Fruit fly (Drosophila melanogaster) whole organism, adult: Measurements from ENCODE around the gene CG43376.

Experiments used
- CG11617 ChIP-seq: fragments of 200-800 bp; sonication (Bioruptor generic); optimal IDR thresholded peaks from 2 replicates; lab custom pipeline; 2017; ENCODE audit warnings: mild to moderate bottlenecking, missing biosample characterization, missing genetic modification reagents, missing genetic modification characterization
- CG12768 ChIP-seq: fragments of 200-800 bp; sonication (Bioruptor generic); optimal IDR thresholded peaks from 2 replicates; lab custom pipeline; 2017; ENCODE audit warnings: missing biosample characterization, missing genetic modification characterization, mild to moderate bottlenecking, moderate library complexity, missing genetic modification reagents
- CG14711 ChIP-seq: fragments of 200-800 bp; sonication (Bioruptor generic); optimal IDR thresholded peaks from 2 replicates; lab custom pipeline; 2018; ENCODE audit warnings: missing biosample characterization, mild to moderate bottlenecking, missing genetic modification characterization, moderate library complexity
- CG1620 ChIP-seq: fragments of 200-800 bp; sonication (Bioruptor generic); optimal IDR thresholded peaks from 2 replicates; lab custom pipeline; 2016; ENCODE audit warnings: missing biosample characterization, missing genetic modification characterization
- CG33017 ChIP-seq: fragments of 200-800 bp; sonication (Bioruptor generic); optimal IDR thresholded peaks from 2 replicates; lab custom pipeline; 2018; ENCODE audit warnings: missing biosample characterization, mild to moderate bottlenecking, missing genetic modification characterization, moderate library complexity
- CG5204 ChIP-seq: fragments of 200-800 bp; sonication (Bioruptor generic); optimal IDR thresholded peaks from 2 replicates; lab custom pipeline; 2016; ENCODE audit warnings: missing biosample characterization, missing genetic modification characterization
- CG7045 ChIP-seq: fragments of 200-800 bp; sonication (Bioruptor generic); optimal IDR thresholded peaks from 2 replicates; lab custom pipeline; 2017; ENCODE audit warnings: missing biosample characterization, mild to moderate bottlenecking, missing genetic modification characterization
- CG7101 ChIP-seq: fragments of 200-800 bp; sonication (Bioruptor generic); optimal IDR thresholded peaks from 2 replicates; lab custom pipeline; 2018; ENCODE audit warnings: missing biosample characterization, mild to moderate bottlenecking, missing genetic modification characterization, moderate library complexity
- Clk ChIP-seq: fragments of 200-800 bp; sonication (Bioruptor generic); optimal IDR thresholded peaks from 2 replicates; lab custom pipeline; 2017; ENCODE audit warnings: missing biosample characterization, missing genetic modification characterization
- Crg-1 ChIP-seq: fragments of 200-800 bp; sonication (Bioruptor generic); optimal IDR thresholded peaks from 2 replicates; lab custom pipeline; 2016; ENCODE audit warnings: missing biosample characterization, missing genetic modification characterization
- Hr96 ChIP-seq: fragments of 200-800 bp; sonication (Bioruptor generic); optimal IDR thresholded peaks from 2 replicates; lab custom pipeline; 2016; ENCODE audit warnings: missing biosample characterization, missing genetic modification characterization
- Mnt ChIP-seq: fragments of 200-800 bp; sonication (Bioruptor generic); optimal IDR thresholded peaks from 2 replicates; lab custom pipeline; 2016; ENCODE audit warnings: missing biosample characterization, mild to moderate bottlenecking, missing genetic modification characterization
- bab1 ChIP-seq: fragments of 200-800 bp; sonication (Bioruptor generic); optimal IDR thresholded peaks from 3 replicates; lab custom pipeline; 2019; ENCODE audit warnings: missing biosample characterization, mild to moderate bottlenecking, missing genetic modification characterization, moderate library complexity
- cic ChIP-seq: fragments of 200-800 bp; sonication (Bioruptor generic); optimal IDR thresholded peaks from 2 replicates; lab custom pipeline; 2017; ENCODE audit warnings: missing biosample characterization, mild to moderate bottlenecking, missing genetic modification characterization, moderate library complexity
- cnc ChIP-seq, 2 experiments: fragments of >200 bp; optimal IDR thresholded peaks; 2 replicates each; lab custom pipeline; 2017
- kay ChIP-seq: fragments of 200-800 bp; sonication (Bioruptor generic); peaks from one replicate; lab custom pipeline; 2016; ENCODE audit warnings: missing biosample characterization, missing genetic modification characterization, borderline replicate concordance
- ovo ChIP-seq: fragments of 200-800 bp; sonication (Bioruptor generic); optimal IDR thresholded peaks from 2 replicates; lab custom pipeline; 2016; ENCODE audit warnings: missing biosample characterization, missing genetic modification characterization
- pad ChIP-seq: fragments of 200-800 bp; sonication (Bioruptor generic); optimal IDR thresholded peaks from 3 replicates; lab custom pipeline; 2017; ENCODE audit warnings: missing biosample characterization, missing genetic modification characterization, mild to moderate bottlenecking, moderate library complexity, missing genetic modification reagents
- tj ChIP-seq: fragments of 200-800 bp; sonication (Bioruptor generic); optimal IDR thresholded peaks from 3 replicates; lab custom pipeline; 2017; ENCODE audit warnings: missing biosample characterization, mild to moderate bottlenecking, missing genetic modification characterization, moderate library complexity
- toe ChIP-seq: fragments of 200-800 bp; sonication (Bioruptor generic); optimal IDR thresholded peaks from 2 replicates; lab custom pipeline; 2016; ENCODE audit warnings: missing biosample characterization, missing genetic modification characterization

Gene CG43376

dm6 chr2L:13773697-13774096 lies at the start of gene CG43376:
Gene CG43376, plus strand, starts transcription at chr2L:13773997.
- TF ChIP-seq pad: no peak
- TF ChIP-seq ovo (GFP tag; lab: Kevin White, UChicago): no peak
- TF ChIP-seq CG7101 (tag; lab: Kevin White, UChicago): no peak
- no peak for TF ChIP-seq CG11617
- no peak for TF ChIP-seq CG14711 (tag; lab: Kevin White, UChicago)
- no peak for TF ChIP-seq cic (GFP tag; lab: Kevin White, UChicago)
- TF ChIP-seq bab1 (GFP tag; lab: Kevin White, UChicago): no peak
- TF ChIP-seq cnc (optimal IDR thresholded peaks at IDR 0.05; lab: Kevin White, UChicago): no peak
- TF ChIP-seq CG12768 (GFP tag; lab: Kevin White, UChicago): no peak
- no peak for TF ChIP-seq Mnt
- TF ChIP-seq CG5204 (GFP tag; lab: Kevin White, UChicago): no peak
- TF ChIP-seq CG33017 (tag; lab: Kevin White, UChicago): no peak
- no peak for TF ChIP-seq Crg-1 (GFP tag; lab: Kevin White, UChicago)
- no peak for TF ChIP-seq tj
- no peak for TF ChIP-seq kay (GFP tag; lab: Kevin White, UChicago)
- TF ChIP-seq toe (GFP tag; lab: Kevin White, UChicago): no peak
- no peak for TF ChIP-seq CG7045 (GFP tag; lab: Kevin White, UChicago)
- TF ChIP-seq Hr96 (GFP tag; lab: Kevin White, UChicago): no peak
- no peak for TF ChIP-seq Clk (GFP tag; lab: Kevin White, UChicago)

DNA sequence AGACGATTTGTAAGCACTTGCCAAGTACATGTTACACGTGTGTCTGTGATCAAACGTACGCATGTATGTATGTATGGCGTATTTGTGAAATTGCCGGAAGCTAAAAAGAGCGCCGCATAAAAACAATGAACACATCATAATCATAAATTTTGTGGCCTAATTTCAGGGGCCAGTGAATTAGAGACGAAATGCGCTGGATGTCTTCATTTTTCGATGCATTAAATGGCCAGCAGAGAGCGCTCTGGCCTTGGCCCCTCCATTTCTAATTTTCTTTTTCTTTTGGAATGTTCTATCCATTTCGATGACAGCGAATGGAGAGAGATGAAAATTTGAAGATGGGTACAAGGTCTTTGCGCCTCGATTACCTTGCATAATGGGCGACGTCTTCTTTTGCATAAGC lies 41.5 kb upstream of the CG43376 start:
- TF ChIP-seq cnc (optimal IDR thresholded peaks at IDR 0.05; lab: Kevin White, UChicago) (no peak), CG5204 (GFP tag; lab: Kevin White, UChicago) (no peak), kay (GFP tag; lab: Kevin White, UChicago) (no peak), CG7045 (GFP tag; lab: Kevin White, UChicago) (no peak), CG14711 (tag; lab: Kevin White, UChicago) (no peak), CG1620 (GFP tag; lab: Kevin White, UChicago) (no peak), toe (GFP tag; lab: Kevin White, UChicago) (no peak), CG33017 (tag; lab: Kevin White, UChicago) (no peak), bab1 (GFP tag; lab: Kevin White, UChicago) (no peak), pad (no peak), CG11617 (no peak), Mnt (no peak), Clk (GFP tag; lab: Kevin White, UChicago) (no peak), CG7101 (tag; lab: Kevin White, UChicago) (no peak), Crg-1 (GFP tag; lab: Kevin White, UChicago) (no peak)

- TF ChIP-seq tj (no peak), Clk (GFP tag; lab: Kevin White, UChicago) (no peak), CG1620 (GFP tag; lab: Kevin White, UChicago) (no peak), CG7101 (tag; lab: Kevin White, UChicago) (no peak), Crg-1 (GFP tag; lab: Kevin White, UChicago) (no peak), pad (no peak), CG14711 (tag; lab: Kevin White, UChicago) (no peak), kay (GFP tag; lab: Kevin White, UChicago) (no peak), Mnt (no peak), bab1 (GFP tag; lab: Kevin White, UChicago) (no peak), Hr96 (GFP tag; lab: Kevin White, UChicago) (no peak), ovo (GFP tag; lab: Kevin White, UChicago) (no peak), cnc (optimal IDR thresholded peaks at IDR 0.05; lab: Kevin White, UChicago) (no peak)
Observed at dm6 chr2L:13735838-13736237, 38.0 kb upstream of the CG43376 start, which contains the start of gene nur. Gene nur, plus strand, starts transcription at chr2L:13736138.

dm6 chr2L:13746652-13747051 lies 27.1 kb upstream of the CG43376 start, which contains the start of gene TM9SF4:
Gene TM9SF4, plus strand, starts transcription at chr2L:13746952.
- TF ChIP-seq pad: no peak
- no peak for TF ChIP-seq cic (GFP tag; lab: Kevin White, UChicago)
- TF ChIP-seq kay (GFP tag; lab: Kevin White, UChicago): no peak
- TF ChIP-seq bab1 (GFP tag; lab: Kevin White, UChicago): no peak
- TF ChIP-seq CG11617: no peak
- no peak for TF ChIP-seq Hr96 (GFP tag; lab: Kevin White, UChicago)
- no peak for TF ChIP-seq Clk (GFP tag; lab: Kevin White, UChicago)
- no peak for TF ChIP-seq Crg-1 (GFP tag; lab: Kevin White, UChicago)
- TF ChIP-seq ovo (GFP tag; lab: Kevin White, UChicago): no peak
- TF ChIP-seq CG14711 (tag; lab: Kevin White, UChicago): no peak
- no peak for TF ChIP-seq CG33017 (tag; lab: Kevin White, UChicago)
- no peak for TF ChIP-seq CG5204 (GFP tag; lab: Kevin White, UChicago)
- TF ChIP-seq CG7045 (GFP tag; lab: Kevin White, UChicago): no peak
- TF ChIP-seq cnc (optimal IDR thresholded peaks at IDR 0.05; lab: Kevin White, UChicago): no peak
- TF ChIP-seq CG12768 (GFP tag; lab: Kevin White, UChicago): no peak
- no peak for TF ChIP-seq Mnt
- TF ChIP-seq CG1620 (GFP tag; lab: Kevin White, UChicago): no peak

DNA sequence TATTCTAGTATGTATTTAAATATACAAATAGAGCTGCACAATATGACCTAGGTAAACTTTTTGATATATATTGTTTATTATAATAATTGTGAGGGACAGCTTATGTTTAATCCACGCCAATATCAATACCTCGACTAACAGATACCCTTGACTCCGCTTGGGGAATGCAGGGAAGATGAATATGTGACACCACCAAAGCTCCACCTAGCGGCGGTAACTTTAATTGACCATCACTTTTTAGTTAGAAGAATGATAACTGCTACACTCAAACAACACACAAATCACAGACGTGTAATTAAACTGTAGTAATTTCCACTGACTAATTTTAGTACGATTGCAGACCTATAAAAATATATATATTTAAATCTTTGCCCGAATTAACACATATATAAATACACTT lies 10.7 kb upstream of the CG43376 start:
- TF ChIP-seq CG7101 (tag; lab: Kevin White, UChicago): no peak
- TF ChIP-seq bab1 (GFP tag; lab: Kevin White, UChicago): no peak
- no peak for TF ChIP-seq pad
- no peak for TF ChIP-seq Mnt
- no peak for TF ChIP-seq CG33017 (tag; lab: Kevin White, UChicago)
- no peak for TF ChIP-seq CG7045 (GFP tag; lab: Kevin White, UChicago)
- TF ChIP-seq kay (GFP tag; lab: Kevin White, UChicago): no peak
- TF ChIP-seq ovo (GFP tag; lab: Kevin White, UChicago): no peak
- TF ChIP-seq cic (GFP tag; lab: Kevin White, UChicago): no peak
- no peak for TF ChIP-seq CG14711 (tag; lab: Kevin White, UChicago)
- no peak for TF ChIP-seq CG1620 (GFP tag; lab: Kevin White, UChicago)
- TF ChIP-seq CG11617: no peak
- no peak for TF ChIP-seq Hr96 (GFP tag; lab: Kevin White, UChicago)
- TF ChIP-seq cnc (optimal IDR thresholded peaks at IDR 0.05; lab: Kevin White, UChicago): no peak
